Fruit fly (Drosophila melanogaster) whole organism, embryonic: ENCODE measurements around the gene CG32163.

ENCODE experiments used
- Awh ChIP-seq: fragments of 200-800 bp; sonication (Bioruptor generic); IDR thresholded peaks from 2 replicates; pipeline ENCODE4, ENCODE4 v1.3.6; 2022; ENCODE audit warnings: missing biosample characterization, missing genetic modification characterization
- B-H1 ChIP-seq: fragments of 200-800 bp; sonication (Bioruptor generic); IDR thresholded peaks from 3 replicates; pipeline ENCODE4 v1.3.6; 2022; ENCODE audit warnings: missing biosample characterization, missing genetic modification characterization
- CG10209 ChIP-seq: fragments of 200-800 bp; sonication (Bioruptor generic); optimal IDR thresholded peaks from 3 replicates; lab custom pipeline; 2017; ENCODE audit warnings: missing biosample characterization, mild to moderate bottlenecking, missing genetic modification characterization, missing genetic modification reagents
- CG11247 ChIP-seq: fragments of 200-800 bp; sonication (Bioruptor generic); IDR thresholded peaks from 2 replicates; pipeline ENCODE4 v1.3.6; 2022; ENCODE audit warnings: missing biosample characterization, missing genetic modification characterization
- CG12071 ChIP-seq: fragments of 200-800 bp; sonication (Bioruptor generic); optimal IDR thresholded peaks from 3 replicates; lab custom pipeline; 2018; ENCODE audit warnings: missing biosample characterization, mild to moderate bottlenecking, missing genetic modification characterization
- CG12219 ChIP-seq: fragments of 200-800 bp; sonication (Bioruptor generic); optimal IDR thresholded peaks from 3 replicates; lab custom pipeline; 2018; ENCODE audit warnings: missing biosample characterization, mild to moderate bottlenecking, missing genetic modification characterization
- CG12391 ChIP-seq: fragments of 200-800 bp; sonication (Bioruptor generic); optimal IDR thresholded peaks from 3 replicates; lab custom pipeline; 2018; ENCODE audit warnings: missing biosample characterization, mild to moderate bottlenecking, missing genetic modification characterization, moderate library complexity
- CG15073 ChIP-seq: fragments of 200-800 bp; sonication (Bioruptor generic); optimal IDR thresholded peaks from 2 replicates; lab custom pipeline; 2016; ENCODE audit warnings: missing biosample characterization, missing genetic modification characterization
- CG17829 ChIP-seq: fragments of 200-800 bp; optimal IDR thresholded peaks from 2 replicates; lab custom pipeline; 2019; ENCODE audit warnings: missing biosample characterization, mild to moderate bottlenecking, missing genetic modification characterization, moderate library complexity
- CG2712 ChIP-seq: fragments of 200-800 bp; optimal IDR thresholded peaks from 3 replicates; lab custom pipeline; 2019; ENCODE audit warnings: missing biosample characterization, mild to moderate bottlenecking, missing genetic modification characterization, moderate library complexity
- CG34376 ChIP-seq: fragments of 200-800 bp; sonication (Bioruptor generic); optimal IDR thresholded peaks from 2 replicates; lab custom pipeline; 2018; ENCODE audit warnings: missing biosample characterization, mild to moderate bottlenecking, missing genetic modification characterization
- CG4360 ChIP-seq: fragments of 200-800 bp; sonication (Bioruptor generic); IDR thresholded peaks from 2 replicates; pipeline ENCODE4 v1.3.6; 2022; ENCODE audit warnings: missing biosample characterization, missing genetic modification characterization
- CG4820 ChIP-seq: fragments of 200-800 bp; sonication (Bioruptor generic); optimal IDR thresholded peaks from 3 replicates; lab custom pipeline; 2016; ENCODE audit warnings: missing biosample characterization, missing genetic modification characterization
- CG7372 ChIP-seq: fragments of 200-800 bp; sonication (Bioruptor generic); IDR thresholded peaks from 2 replicates; pipeline ENCODE4 v1.3.6; 2022; ENCODE audit warnings: missing biosample characterization, missing genetic modification characterization
- CG7745 ChIP-seq: fragments of 200-800 bp; sonication (Bioruptor generic); optimal IDR thresholded peaks from 2 replicates; lab custom pipeline; 2018; ENCODE audit warnings: missing biosample characterization, mild to moderate bottlenecking, missing genetic modification characterization, moderate library complexity
- CG9876 ChIP-seq: fragments of 200-800 bp; sonication (Bioruptor generic); optimal IDR thresholded peaks from 2 replicates; lab custom pipeline; 2016; ENCODE audit warnings: missing biosample characterization, missing genetic modification characterization
- CoRest ChIP-seq: fragments of 200-800 bp; sonication (Bioruptor generic); optimal IDR thresholded peaks from 3 replicates; lab custom pipeline; 2018; ENCODE audit warnings: missing biosample characterization, mild to moderate bottlenecking, missing genetic modification characterization, moderate library complexity
- CrebB ChIP-seq: fragments of 200-800 bp; sonication (Bioruptor generic); optimal IDR thresholded peaks from 3 replicates; lab custom pipeline; 2018; ENCODE audit warnings: missing biosample characterization, mild to moderate bottlenecking, missing genetic modification characterization
- Dbx ChIP-seq: fragments of 200-800 bp; sonication (Bioruptor generic); IDR thresholded peaks from 3 replicates; pipeline ENCODE4 v1.3.6; 2022; ENCODE audit warnings: missing biosample characterization, missing genetic modification characterization
- Dref ChIP-seq: fragments of 200-800 bp; sonication (Bioruptor generic); IDR thresholded peaks from 2 replicates; pipeline ENCODE4 v1.3.6; 2022; ENCODE audit warnings: missing biosample characterization, missing genetic modification characterization
- HLH4C ChIP-seq: fragments of 200-800 bp; sonication (Bioruptor generic); IDR thresholded peaks from 3 replicates; pipeline ENCODE4 v1.3.6; 2022; ENCODE audit warnings: missing biosample characterization, missing genetic modification characterization; ENCODE audit not compliant: partially characterized antibody
- HLHmδ ChIP-seq: fragments of 200-800 bp; sonication (Bioruptor generic); optimal IDR thresholded peaks from 2 replicates; lab custom pipeline; 2018; ENCODE audit warnings: missing biosample characterization, mild to moderate bottlenecking, missing genetic modification characterization, moderate library complexity
- Hr39 ChIP-seq: fragments of >200 bp; optimal IDR thresholded peaks from 2 replicates; lab custom pipeline; 2017
- Lhr ChIP-seq: fragments of 200-800 bp; sonication (Bioruptor generic); optimal IDR thresholded peaks from 3 replicates; lab custom pipeline; 2017; ENCODE audit warnings: mild to moderate bottlenecking, missing biosample characterization, missing genetic modification reagents, missing genetic modification characterization
- MTF-1 ChIP-seq: fragments of 200-800 bp; sonication (Bioruptor generic); optimal IDR thresholded peaks from 2 replicates; lab custom pipeline; 2018; ENCODE audit warnings: missing biosample characterization, mild to moderate bottlenecking, missing genetic modification characterization, borderline replicate concordance
- Sry-δ ChIP-seq: fragments of 200-800 bp; sonication (Bioruptor generic); optimal IDR thresholded peaks from 2 replicates; lab custom pipeline; 2016; ENCODE audit warnings: missing biosample characterization, missing genetic modification characterization
- abd-A ChIP-seq: fragments of 200-800 bp; sonication (Bioruptor generic); optimal IDR thresholded peaks from 3 replicates; lab custom pipeline; 2019; ENCODE audit warnings: missing biosample characterization, mild to moderate bottlenecking, missing genetic modification characterization, moderate library complexity
- ac ChIP-seq: fragments of 200-800 bp; sonication (Bioruptor generic); optimal IDR thresholded peaks from 3 replicates; lab custom pipeline; 2017; ENCODE audit warnings: missing biosample characterization, mild to moderate bottlenecking, missing genetic modification characterization
- bigmax ChIP-seq: fragments of 200-800 bp; sonication (Bioruptor generic); optimal IDR thresholded peaks from 2 replicates; lab custom pipeline; 2018; ENCODE audit warnings: missing biosample characterization, mild to moderate bottlenecking, missing genetic modification characterization
- bsh ChIP-seq, 2 experiments: fragments of 200-800 bp; sonication (Bioruptor generic); optimal IDR thresholded peaks; 2 replicates each; lab custom pipeline; 2017 to 2018; ENCODE audit warnings: mild to moderate bottlenecking in 2 of 2, missing biosample characterization in 2 of 2, missing genetic modification characterization in 2 of 2, moderate library complexity in 1 of 2
- chif ChIP-seq, 2 experiments: fragments of 200-800 bp; sonication (Bioruptor generic); optimal IDR thresholded peaks; 3 replicates each; lab custom pipeline; 2016; ENCODE audit warnings: missing biosample characterization in 2 of 2, missing genetic modification characterization in 2 of 2
- ci ChIP-seq: fragments of 200-800 bp; sonication (Bioruptor generic); IDR thresholded peaks from 3 replicates; pipeline ENCODE4 v1.3.6; 2022; ENCODE audit warnings: missing biosample characterization, missing genetic modification characterization
- dmrt11E ChIP-seq: fragments of 200-800 bp; sonication (Bioruptor generic); optimal IDR thresholded peaks from 3 replicates; lab custom pipeline; 2018; ENCODE audit warnings: missing biosample characterization, mild to moderate bottlenecking, missing genetic modification characterization, moderate library complexity
- dysf ChIP-seq: fragments of 200-800 bp; sonication (Bioruptor generic); IDR thresholded peaks from 3 replicates; pipeline ENCODE4 v1.3.6; 2022; ENCODE audit warnings: missing biosample characterization, missing genetic modification characterization
- ewg ChIP-seq: fragments of 200-800 bp; sonication (Bioruptor generic); optimal IDR thresholded peaks from 3 replicates; lab custom pipeline; 2017; ENCODE audit warnings: mild to moderate bottlenecking, missing biosample characterization, missing genetic modification reagents, missing genetic modification characterization
- gcm2 ChIP-seq: fragments of 200-800 bp; sonication (Bioruptor generic); optimal IDR thresholded peaks from 2 replicates; lab custom pipeline; 2016; ENCODE audit warnings: missing biosample characterization, missing genetic modification characterization
- gem ChIP-seq: fragments of 200-800 bp; sonication (Bioruptor generic); optimal IDR thresholded peaks from 2 replicates; lab custom pipeline; 2019; ENCODE audit warnings: missing biosample characterization, mild to moderate bottlenecking, missing genetic modification characterization, moderate library complexity
- gfzf ChIP-seq: fragments of 200-800 bp; sonication (Bioruptor generic); optimal IDR thresholded peaks from 2 replicates; lab custom pipeline; 2016; ENCODE audit warnings: missing biosample characterization, mild to moderate bottlenecking, missing genetic modification characterization, moderate library complexity
- grn ChIP-seq: fragments of 200-800 bp; sonication (Bioruptor generic); optimal IDR thresholded peaks from 3 replicates; lab custom pipeline; 2017; ENCODE audit warnings: missing biosample characterization, missing genetic modification characterization
- gsb ChIP-seq: fragments of 200-800 bp; sonication (Bioruptor generic); IDR thresholded peaks from 2 replicates; pipeline ENCODE4 v1.3.6; 2022; ENCODE audit warnings: missing biosample characterization, missing genetic modification characterization
- jumu ChIP-seq: fragments of 200-800 bp; sonication (Bioruptor generic); optimal IDR thresholded peaks from 3 replicates; lab custom pipeline; 2016; ENCODE audit warnings: missing biosample characterization, missing genetic modification characterization
- lilli ChIP-seq: fragments of 200-800 bp; sonication (Bioruptor generic); optimal IDR thresholded peaks from 3 replicates; lab custom pipeline; 2016; ENCODE audit warnings: missing biosample characterization, missing genetic modification characterization
- lmd ChIP-seq: fragments of 200-800 bp; sonication (Bioruptor generic); IDR thresholded peaks from 2 replicates; pipeline ENCODE4 v1.3.6; 2022; ENCODE audit warnings: missing biosample characterization, missing genetic modification characterization
- nerfin-1 ChIP-seq: fragments of 200-800 bp; sonication (Bioruptor generic); optimal IDR thresholded peaks from 3 replicates; lab custom pipeline; 2019; ENCODE audit warnings: missing biosample characterization, mild to moderate bottlenecking, missing genetic modification characterization, moderate library complexity
- nerfin-2 ChIP-seq: fragments of 200-800 bp; sonication (Bioruptor generic); IDR thresholded peaks from 2 replicates; pipeline ENCODE4 v1.3.6; 2022; ENCODE audit warnings: missing biosample characterization, missing genetic modification characterization; ENCODE audit not compliant: partially characterized antibody
- odd ChIP-seq: fragments of 200-800 bp; sonication (Bioruptor generic); optimal IDR thresholded peaks from 2 replicates; lab custom pipeline; 2017; ENCODE audit warnings: missing biosample characterization, mild to moderate bottlenecking, missing genetic modification characterization
- schlank ChIP-seq: fragments of 200-800 bp; sonication (Bioruptor generic); optimal IDR thresholded peaks from 2 replicates; lab custom pipeline; 2018; ENCODE audit warnings: missing biosample characterization, mild to moderate bottlenecking, missing genetic modification characterization
- shn ChIP-seq: fragments of 200-800 bp; sonication (Bioruptor generic); optimal IDR thresholded peaks from 3 replicates; lab custom pipeline; 2016; ENCODE audit warnings: missing biosample characterization, missing genetic modification characterization
- sug ChIP-seq: fragments of 200-800 bp; optimal IDR thresholded peaks from 2 replicates; lab custom pipeline; 2019; ENCODE audit warnings: missing biosample characterization, mild to moderate bottlenecking, missing genetic modification characterization, moderate library complexity
- zen ChIP-seq: fragments of 200-800 bp; sonication (Bioruptor generic); optimal IDR thresholded peaks from 3 replicates; lab custom pipeline; 2018; ENCODE audit warnings: missing biosample characterization, mild to moderate bottlenecking, missing genetic modification characterization, moderate library complexity

Gene CG32163

DNA sequence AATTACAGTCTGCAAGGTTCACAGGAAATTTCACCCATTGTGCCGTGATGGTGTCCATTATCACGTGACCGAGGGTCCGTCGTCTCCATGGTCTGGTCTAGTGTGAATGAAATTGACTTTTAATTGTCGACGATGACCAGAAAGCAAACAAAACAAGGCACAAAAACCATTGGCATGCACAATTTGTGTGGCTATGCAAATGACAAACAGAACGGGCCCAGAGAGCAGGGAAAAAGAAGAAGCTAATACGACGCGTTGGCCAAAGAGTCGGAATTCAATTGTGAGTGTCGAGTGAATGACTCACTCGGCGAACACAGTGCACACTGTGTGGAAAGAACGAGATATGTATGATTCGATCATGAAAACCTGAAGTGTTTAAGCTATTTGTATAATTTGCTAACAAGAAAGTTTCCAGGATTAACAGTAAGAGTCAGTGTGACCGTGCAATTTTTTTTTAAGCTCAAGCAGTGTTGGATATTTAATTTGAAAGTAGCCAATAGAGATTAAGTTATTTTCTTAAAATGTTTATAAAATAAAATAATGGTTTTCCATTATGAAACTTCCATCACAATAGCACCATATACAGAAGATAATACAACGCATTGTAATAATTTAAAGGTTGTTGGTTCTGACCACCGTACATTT, 48.7 kb downstream of the CG32163 start (continued):
- TF ChIP-seq Dref (GFP tag; lab: Robert Waterston, UW) (no peak), bsh (GFP tag; optimal IDR thresholded peaks at IDR 0.05; lab: Kevin White, UChicago) (peak; percentile 21 to 43), dysf (peak; percentile 48; the same call in 1 of the 3 replicates), CG34376 (GFP tag; lab: Kevin White, UChicago) (no peak), HLHmδ (GFP tag; lab: Kevin White, UChicago) (no peak), grn (GFP tag; lab: Kevin White, UChicago) (no peak), schlank (tag; lab: Kevin White, UChicago) (no peak), jumu (GFP tag; lab: Kevin White, UChicago) (no peak), CG4820 (GFP tag; lab: Kevin White, UChicago) (no peak), gsb (GFP tag; lab: Robert Waterston, UW) (no peak), CoRest (tag; lab: Kevin White, UChicago) (peak; percentile 33), CG17829 (peak; percentile 14), Awh (GFP tag; lab: Robert Waterston, UW) (no peak), CrebB (tag; lab: Kevin White, UChicago) (no peak), odd (GFP tag; lab: Kevin White, UChicago) (no peak), CG12219 (no peak), nerfin-2 (GFP tag; lab: Robert Waterston, UW) (no peak), shn (GFP tag; lab: Kevin White, UChicago) (no peak), MTF-1 (GFP tag; lab: Kevin White, UChicago) (no peak), CG12391 (tag; lab: Kevin White, UChicago) (peak; percentile 37), sug (no peak), ac (no peak), Lhr (GFP tag; lab: Kevin White, UChicago) (no peak), lilli (GFP tag; lab: Kevin White, UChicago) (peak; percentile 37), CG11247 (GFP tag; lab: Robert Waterston, UW) (no peak), CG10209 (GFP tag; lab: Kevin White, UChicago) (peak; percentile 25), zen (tag; lab: Kevin White, UChicago) (no peak), CG7745 (tag; lab: Kevin White, UChicago) (no peak), CG4360 (GFP tag; lab: Robert Waterston, UW) (no peak), abd-A (tag; lab: Kevin White, UChicago) (no peak), CG12071 (GFP tag; lab: Kevin White, UChicago) (no peak), gcm2 (no peak), lmd (GFP tag; lab: Robert Waterston, UW) (0 out of 2 replicates have a peak, but pooled peaks have one; percentile 13), ci (no peak), HLH4C (GFP tag; lab: Robert Waterston, UW) (no peak), Sry-δ (GFP tag; lab: Kevin White, UChicago) (no peak), Hr39 (lab: Kevin White, UChicago) (no peak), chif (GFP tag; optimal IDR thresholded peaks at IDR 0.05; lab: Kevin White, UChicago) (peak in 1 of 2 experiments; percentile 6), B-H1 (no peak), CG2712 (tag; lab: Kevin White, UChicago) (peak; percentile 46), CG9876 (GFP tag; lab: Kevin White, UChicago) (no peak), CG7372 (GFP tag; lab: Robert Waterston, UW) (no peak), dmrt11E (tag; lab: Kevin White, UChicago) (peak; percentile 6), gem (tag; lab: Kevin White, UChicago) (peak; percentile 54), ewg (GFP tag; lab: Kevin White, UChicago) (no peak), gfzf (GFP tag; lab: Kevin White, UChicago) (no peak), bigmax (GFP tag; lab: Kevin White, UChicago) (no peak), CG15073 (GFP tag; lab: Kevin White, UChicago) (no peak), nerfin-1 (no peak), Dbx (no peak)
